Fruit fly (Drosophila melanogaster): ENCODE measurements around the gene CG12990.

CG12990 gene

DNA sequence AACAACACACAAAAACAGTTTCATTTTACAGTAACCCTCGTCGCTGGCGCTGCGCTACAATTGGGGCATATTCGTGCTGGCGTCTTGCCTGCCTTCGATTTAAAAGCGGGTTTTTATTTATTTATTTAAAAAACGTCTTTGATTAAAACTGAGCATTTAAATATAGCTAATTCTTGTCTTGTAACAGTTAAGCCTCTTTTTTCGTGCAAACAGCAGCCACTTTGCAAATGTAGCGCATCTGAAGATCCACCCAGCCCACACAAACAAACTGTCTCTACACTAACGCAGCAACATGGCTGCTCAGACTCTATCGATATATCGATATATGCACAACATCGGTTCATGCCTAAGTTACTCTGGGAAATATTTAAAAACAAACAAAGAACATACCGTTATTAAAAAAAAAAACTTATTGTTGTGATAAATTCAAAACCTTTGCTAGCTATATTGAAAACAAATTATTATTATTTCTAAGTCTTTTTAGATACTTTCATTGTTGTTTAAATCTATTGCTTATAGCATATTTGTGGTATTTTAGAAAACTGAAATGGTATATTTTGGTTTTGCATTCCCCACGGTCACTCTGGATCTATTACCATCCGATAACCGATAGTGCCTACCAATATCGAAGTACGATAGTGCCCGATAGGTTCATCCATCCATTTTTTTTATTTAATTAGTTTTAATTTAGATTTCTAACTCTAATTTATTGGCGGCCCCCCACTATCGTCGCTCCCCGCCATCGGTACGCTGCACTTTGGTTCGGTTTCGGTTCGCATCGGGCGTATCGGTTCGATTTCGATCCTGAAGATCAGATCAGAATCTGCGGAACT is 31.3 kb upstream of the CG12990 start, which contains the start of the genes CG8188 and par-6:
CG8188 (minus strand) TSS at position 287 of the 833 bp plus-strand sequence.
par-6 (plus strand) TSS at position 615 of the 833 bp plus-strand sequence.
- peak; percentile 82 for TF ChIP-seq noc (tag; optimal IDR thresholded peaks at IDR 0.05)

- peak; percentile 91 for TF ChIP-seq noc (tag; optimal IDR thresholded peaks at IDR 0.05)
Measured at dm6 chrX:17698864-17699504, 27.3 kb upstream of the CG12990 start.

dm6 chrX:17698436-17698835 is 26.7 kb upstream of the CG12990 start, which contains the start of gene chas:
TSS of gene chas (minus strand) at chrX:17698730.
- no peak for TF ChIP-seq noc (tag; optimal IDR thresholded peaks at IDR 0.05)

DNA sequence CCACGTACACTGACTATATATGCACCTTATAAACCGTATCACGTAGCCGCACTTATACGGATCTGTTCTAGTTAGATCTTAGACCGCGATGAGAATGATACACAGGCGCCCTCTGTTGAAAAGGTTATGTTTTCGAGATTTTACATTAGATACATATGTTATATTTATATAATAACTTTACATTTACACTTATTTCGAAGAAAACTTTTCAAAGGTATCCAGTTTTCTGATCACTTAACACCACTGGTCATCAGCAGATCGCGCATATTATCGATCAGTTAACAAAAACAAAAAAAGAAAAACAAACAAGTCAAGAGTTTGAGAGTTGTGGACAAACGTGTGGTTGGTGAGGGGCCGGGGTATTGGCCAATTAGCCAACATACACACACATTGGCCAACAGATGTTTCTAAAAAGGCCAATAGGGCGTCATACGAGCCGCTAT is 26.0 kb upstream of the CG12990 start:
- TF ChIP-seq noc (tag; optimal IDR thresholded peaks at IDR 0.05): no peak

DNA sequence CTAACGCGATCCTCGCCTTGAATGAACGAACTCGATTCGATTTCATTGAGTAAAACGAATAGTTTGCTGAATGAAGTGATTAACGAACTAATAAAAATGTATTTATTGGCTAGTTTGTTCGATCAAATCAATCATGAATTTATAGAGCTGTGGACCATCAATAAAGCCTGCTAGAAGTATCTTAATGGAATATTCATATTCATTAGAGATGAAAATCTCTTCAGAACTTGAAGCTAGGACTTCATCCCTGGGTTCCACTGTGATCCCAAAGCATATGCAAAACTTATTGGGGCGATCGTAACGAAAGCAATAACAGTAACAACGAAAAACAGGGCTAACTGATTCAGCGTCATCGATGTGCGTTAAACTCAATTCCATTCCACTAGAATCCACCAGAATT is 25.6 kb upstream of the CG12990 start:
- TF ChIP-seq noc (tag; optimal IDR thresholded peaks at IDR 0.05): peak; percentile 8

DNA sequence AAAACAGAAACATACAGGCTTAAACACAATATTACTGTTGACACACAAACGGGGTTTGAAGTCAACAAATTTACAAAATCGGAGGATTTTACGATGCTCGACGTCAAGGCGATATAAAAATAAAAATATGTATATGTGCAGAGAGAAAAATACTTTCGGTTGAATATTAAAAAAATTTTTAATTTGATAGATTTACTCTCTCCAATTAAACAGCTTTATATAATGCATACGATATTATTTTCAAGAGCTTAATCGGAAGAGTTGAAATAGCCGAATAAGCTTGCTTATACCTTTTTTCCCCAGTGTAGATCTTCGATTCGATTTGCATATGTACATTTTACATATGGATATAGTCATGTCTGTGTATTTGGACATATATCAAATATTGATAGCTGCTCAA is 24.9 kb upstream of the CG12990 start:
- peak; percentile 40 for TF ChIP-seq noc (tag; optimal IDR thresholded peaks at IDR 0.05)

dm6 chrX:17695641-17696040 is 24.0 kb upstream of the CG12990 start:
- no peak for TF ChIP-seq noc (tag; optimal IDR thresholded peaks at IDR 0.05)

dm6 chrX:17694873-17695446 is 23.3 kb upstream of the CG12990 start:
- no peak for TF ChIP-seq noc (tag; optimal IDR thresholded peaks at IDR 0.05)

- TF ChIP-seq noc (tag; optimal IDR thresholded peaks at IDR 0.05): no peak
Measured at dm6 chrX:17693981-17694872, 22.5 kb upstream of the CG12990 start.

DNA sequence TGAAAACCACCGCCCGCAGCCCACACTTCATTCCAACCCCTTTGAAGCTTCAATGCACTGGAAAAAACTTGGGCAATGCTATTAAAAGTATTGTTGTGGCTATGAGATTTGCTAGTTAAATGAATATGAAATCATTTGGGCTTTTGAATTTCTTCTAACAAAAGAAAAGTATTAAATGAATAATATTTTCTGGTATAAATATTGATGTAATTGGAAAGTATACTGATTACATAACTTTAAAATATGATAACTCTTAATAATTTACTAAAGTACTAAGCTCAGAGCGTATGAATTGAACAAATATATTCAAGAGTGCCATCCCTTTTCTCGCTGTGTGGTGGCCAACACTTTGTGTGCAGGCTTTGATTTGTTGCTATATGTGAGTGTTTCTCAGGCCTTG is 21.0 kb upstream of the CG12990 start:
- TF ChIP-seq noc (tag; optimal IDR thresholded peaks at IDR 0.05): no peak

dm6 chrX:17686179-17686578 is 14.5 kb upstream of the CG12990 start:
- TF ChIP-seq noc (tag; optimal IDR thresholded peaks at IDR 0.05): no peak

DNA sequence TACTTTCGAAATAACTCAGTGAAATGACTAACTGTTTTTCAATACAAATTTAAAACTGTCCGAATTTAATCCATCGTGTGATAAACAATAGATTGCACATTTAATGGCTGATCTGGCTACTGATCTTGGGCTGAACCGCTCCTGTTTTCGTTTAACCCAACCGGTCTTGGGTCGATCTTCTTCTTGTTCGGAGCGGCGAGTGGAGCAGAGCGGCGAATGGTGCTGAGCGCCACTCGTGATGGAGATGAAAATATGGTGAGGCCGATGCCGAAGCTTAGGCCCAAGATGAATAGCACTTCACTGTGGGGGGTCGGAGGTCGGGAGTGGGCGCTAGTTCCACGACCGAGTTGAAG is 11.8 kb upstream of the CG12990 start:
- TF ChIP-seq noc (tag; optimal IDR thresholded peaks at IDR 0.05): no peak

dm6 chrX:17682745-17683505 is 11.2 kb upstream of the CG12990 start:
- peak; percentile 11 for TF ChIP-seq noc (tag; optimal IDR thresholded peaks at IDR 0.05)

- peak; percentile 19 for TF ChIP-seq noc (tag; optimal IDR thresholded peaks at IDR 0.05)
Measured at dm6 chrX:17679642-17680571, 8.2 kb upstream of the CG12990 start.
